Worm (Caenorhabditis elegans) whole organism, L4 larva: ENCODE results near the gene K10C8.4.

Experiments
- F37D6.2 ChIP-seq: sonication (generic microtip); optimal IDR thresholded peaks from 2 replicates; lab custom pipeline; 2016; ENCODE audit warnings: mild to moderate bottlenecking, missing genetic modification characterization, missing compliant biosample characterization
- F44E2.7 ChIP-seq: fragments of 200-800 bp; sonication (Bioruptor generic); IDR thresholded peaks from 2 replicates; pipeline ENCODE4 v2.1.2; 2022; ENCODE audit warnings: missing genetic modification characterization, missing compliant biosample characterization
- F49E8.2 ChIP-seq: sonication (generic microtip); optimal IDR thresholded peaks from 2 replicates; lab custom pipeline; 2016; ENCODE audit warnings: missing compliant biosample characterization, mild to moderate bottlenecking, missing genetic modification characterization, borderline replicate concordance
- R02D3.7 ChIP-seq: fragments of 150-350 bp; sonication (generic microtip); optimal IDR thresholded peaks from 3 replicates; lab custom pipeline; 2014; ENCODE audit warnings: missing biosample characterization, missing genetic modification characterization
- T20F7.1 ChIP-seq: fragments of 200-800 bp; sonication (Bioruptor generic); optimal IDR thresholded peaks from 2 replicates; lab custom pipeline; 2018; ENCODE audit warnings: mild to moderate bottlenecking, missing genetic modification characterization, missing compliant biosample characterization
- T26A8.4 ChIP-seq: fragments of 200-800 bp; sonication (Bioruptor generic); IDR thresholded peaks from 2 replicates; pipeline ENCODE4 v1.3.6; 2022; ENCODE audit warnings: missing genetic modification characterization, missing compliant biosample characterization
- Y48G9A.11 ChIP-seq: fragments of 200-800 bp; sonication (Bioruptor generic); IDR thresholded peaks from 2 replicates; pipeline ENCODE4 v1.3.6; 2022; ENCODE audit warnings: missing genetic modification reagents, missing genetic modification characterization, missing compliant biosample characterization
- Y75B8A.6 ChIP-seq: fragments of 200-800 bp; sonication (Bioruptor generic); IDR thresholded peaks from 2 replicates; pipeline ENCODE4 v1.3.6; 2022; ENCODE audit warnings: missing genetic modification reagents, missing genetic modification characterization, missing compliant biosample characterization
- ceh-28 ChIP-seq: fragments of 150-350 bp; optimal IDR thresholded peaks from 2 replicates; lab custom pipeline; 2014; ENCODE audit warnings: missing biosample characterization, missing genetic modification reagents, missing genetic modification characterization
- ceh-44 ChIP-seq: fragments of 200-800 bp; sonication (Bioruptor generic); IDR thresholded peaks from 2 replicates; pipeline ENCODE4 v1.3.6; 2022; ENCODE audit warnings: missing genetic modification reagents, missing genetic modification characterization, missing compliant biosample characterization
- ceh-62 ChIP-seq: sonication (generic microtip); optimal IDR thresholded peaks from 2 replicates; lab custom pipeline; 2017; ENCODE audit warnings: missing biosample characterization, missing genetic modification characterization
- ceh-82 ChIP-seq: sonication (generic microtip); optimal IDR thresholded peaks from 2 replicates; lab custom pipeline; 2017; ENCODE audit warnings: missing biosample characterization, missing genetic modification characterization
- ces-1 ChIP-seq: fragments of 150-350 bp; sonication (generic microtip); optimal IDR thresholded peaks from 4 replicates; lab custom pipeline; 2014; ENCODE audit warnings: missing biosample characterization, missing genetic modification reagents, missing genetic modification characterization
- cey-2 ChIP-seq: sonication (generic microtip); optimal IDR thresholded peaks from 3 replicates; lab custom pipeline; 2017; ENCODE audit warnings: missing genetic modification characterization, mild to moderate bottlenecking, missing compliant biosample characterization, antibody characterized with exemption, borderline replicate concordance; ENCODE audit not compliant: insufficient read depth
- ctbp-1 ChIP-seq: fragments of 200-800 bp; sonication (Bioruptor generic); IDR thresholded peaks from 2 replicates; pipeline ENCODE4 v1.3.6; 2022; ENCODE audit warnings: missing genetic modification reagents, missing genetic modification characterization, missing compliant biosample characterization
- daf-12 ChIP-seq: fragments of 150-350 bp; optimal IDR thresholded peaks from 2 replicates; lab custom pipeline; 2014; ENCODE audit warnings: missing biosample characterization, missing genetic modification reagents, missing genetic modification characterization
- daf-19 ChIP-seq: fragments of 200-800 bp; sonication (Bioruptor generic); conservative IDR thresholded peaks from 2 replicates; pipeline ENCODE4 v1.3.6; 2022; ENCODE audit warnings: missing genetic modification characterization, missing compliant biosample characterization
- daf-8 ChIP-seq: fragments of 200-800 bp; sonication (Bioruptor generic); IDR thresholded peaks from 2 replicates; pipeline ENCODE4 v1.3.6; 2022; ENCODE audit warnings: missing genetic modification characterization, missing compliant biosample characterization
- dmd-6 ChIP-seq: fragments of 200-800 bp; sonication (Bioruptor generic); IDR thresholded peaks from 2 replicates; pipeline ENCODE4 v1.3.6; 2022; ENCODE audit warnings: missing genetic modification reagents, missing genetic modification characterization, missing compliant biosample characterization
- dmd-9 ChIP-seq: fragments of 200-800 bp; sonication (Bioruptor generic); IDR thresholded peaks from 2 replicates; pipeline ENCODE4 v1.3.6; 2022; ENCODE audit warnings: missing genetic modification reagents, missing genetic modification characterization, missing compliant biosample characterization
- fkh-10 ChIP-seq: fragments of 150-350 bp; optimal IDR thresholded peaks from 2 replicates; lab custom pipeline; 2014; ENCODE audit warnings: missing biosample characterization, missing genetic modification reagents, missing genetic modification characterization
- fos-1 ChIP-seq: fragments of 150-350 bp; optimal IDR thresholded peaks from 2 replicates; lab custom pipeline; 2014; ENCODE audit warnings: missing biosample characterization, missing genetic modification characterization
- gei-8 ChIP-seq: fragments of 200-800 bp; sonication (Bioruptor generic); optimal IDR thresholded peaks from 2 replicates; lab custom pipeline; 2018; ENCODE audit warnings: mild to moderate bottlenecking, missing genetic modification characterization, missing compliant biosample characterization
- hif-1 ChIP-seq, 2 experiments: sonication (generic microtip); optimal IDR thresholded peaks; 2 replicates each; lab custom pipeline; 2016 to 2017; ENCODE audit warnings: missing compliant biosample characterization in 2 of 2, missing genetic modification characterization in 2 of 2, missing genetic modification reagents in 2 of 2, missing genotype in 2 of 2, mild to moderate bottlenecking in 1 of 2
- hmg-1.1 ChIP-seq: fragments of 200-800 bp; sonication (Bioruptor generic); IDR thresholded peaks from 2 replicates; pipeline ENCODE4 v1.3.6; 2022; ENCODE audit warnings: missing genetic modification reagents, missing genetic modification characterization, missing compliant biosample characterization
- lin-1 ChIP-seq: fragments of 200-800 bp; sonication (Bioruptor generic); IDR thresholded peaks from 2 replicates; pipeline ENCODE4 v1.3.6; 2022; ENCODE audit warnings: missing genetic modification reagents, missing genetic modification characterization, missing compliant biosample characterization
- lin-13 ChIP-seq: fragments of 150-350 bp; optimal IDR thresholded peaks from 2 replicates; lab custom pipeline; 2014; ENCODE audit warnings: missing biosample characterization, missing genetic modification reagents, missing genetic modification characterization
- lin-29 ChIP-seq: fragments of 200-800 bp; sonication (Bioruptor generic); IDR thresholded peaks from 2 replicates; pipeline ENCODE4 v1.3.6; 2022; ENCODE audit warnings: missing genetic modification reagents, missing genetic modification characterization, missing compliant biosample characterization
- lir-3 ChIP-seq: sonication (generic microtip); optimal IDR thresholded peaks from 2 replicates; lab custom pipeline; 2016; ENCODE audit warnings: mild to moderate bottlenecking, missing genetic modification characterization, missing compliant biosample characterization
- lsy-2 ChIP-seq, 2 experiments: fragments of 150-350 bp in 1 of 2; sonication (generic microtip) in 1 of 2; optimal IDR thresholded peaks; 2 replicates each; lab custom pipeline; 2014 to 2017; ENCODE audit warnings: missing biosample characterization in 2 of 2, missing genetic modification characterization in 2 of 2
- mes-2 ChIP-seq: sonication (generic microtip); optimal IDR thresholded peaks from 2 replicates; lab custom pipeline; 2016; ENCODE audit warnings: missing genotype, mild to moderate bottlenecking, missing genetic modification characterization, missing compliant biosample characterization; ENCODE audit not compliant: poor library complexity, severe bottlenecking
- mxl-3 ChIP-seq: fragments of 200-800 bp; sonication (Bioruptor generic); optimal IDR thresholded peaks from 2 replicates; lab custom pipeline; 2018; ENCODE audit warnings: mild to moderate bottlenecking, missing genetic modification characterization, missing compliant biosample characterization
- nhr-102 ChIP-seq: sonication (generic microtip); optimal IDR thresholded peaks from 2 replicates; lab custom pipeline; 2016; ENCODE audit warnings: mild to moderate bottlenecking, missing genetic modification characterization, moderate library complexity, missing compliant biosample characterization
- nhr-11 ChIP-seq: fragments of 150-350 bp; optimal IDR thresholded peaks from 2 replicates; lab custom pipeline; 2014; ENCODE audit warnings: missing biosample characterization, missing genetic modification characterization
- nhr-111 ChIP-seq: fragments of 200-800 bp; sonication (Bioruptor generic); optimal IDR thresholded peaks from 2 replicates; lab custom pipeline; 2018; ENCODE audit warnings: mild to moderate bottlenecking, missing genetic modification characterization, missing compliant biosample characterization
- nhr-237 ChIP-seq: sonication (generic microtip); optimal IDR thresholded peaks from 2 replicates; lab custom pipeline; 2017; ENCODE audit warnings: missing biosample characterization, missing genetic modification characterization
- nhr-25 ChIP-seq: sonication (generic microtip); optimal IDR thresholded peaks from 2 replicates; lab custom pipeline; 2017; ENCODE audit warnings: missing genetic modification characterization, mild to moderate bottlenecking, missing compliant biosample characterization, antibody characterized with exemption, moderate library complexity, borderline replicate concordance; ENCODE audit not compliant: insufficient read depth
- nhr-42 ChIP-seq: fragments of 200-800 bp; sonication (Bioruptor generic); IDR thresholded peaks from 2 replicates; pipeline ENCODE4 v1.3.6; 2022; ENCODE audit warnings: missing genetic modification characterization, missing compliant biosample characterization
- nhr-48 ChIP-seq: sonication (generic microtip); optimal IDR thresholded peaks from 2 replicates; lab custom pipeline; 2016; ENCODE audit warnings: mild to moderate bottlenecking, missing genetic modification characterization, missing compliant biosample characterization
- nhr-6 ChIP-seq: fragments of 150-350 bp; optimal IDR thresholded peaks from 2 replicates; lab custom pipeline; 2014; ENCODE audit warnings: missing biosample characterization, missing genetic modification characterization
- sdz-12 ChIP-seq: fragments of 200-800 bp; sonication (Bioruptor generic); optimal IDR thresholded peaks from 2 replicates; lab custom pipeline; 2018; ENCODE audit warnings: mild to moderate bottlenecking, missing genetic modification characterization, missing compliant biosample characterization
- spr-1 ChIP-seq: sonication (generic microtip); optimal IDR thresholded peaks from 2 replicates; lab custom pipeline; 2016; ENCODE audit warnings: mild to moderate bottlenecking, missing genetic modification characterization, missing compliant biosample characterization
- spr-3 ChIP-seq: fragments of 200-800 bp; sonication (Bioruptor generic); optimal IDR thresholded peaks from 2 replicates; lab custom pipeline; 2018; ENCODE audit warnings: mild to moderate bottlenecking, missing genetic modification characterization, missing compliant biosample characterization
- tag-97 ChIP-seq: fragments of 200-800 bp; sonication (Bioruptor generic); IDR thresholded peaks from 2 replicates; pipeline ENCODE4 v1.3.6; 2022; ENCODE audit warnings: missing genetic modification characterization, missing compliant biosample characterization
- unc-130 ChIP-seq: sonication (generic microtip); optimal IDR thresholded peaks from 2 replicates; lab custom pipeline; 2016; ENCODE audit warnings: missing genetic modification reagents, missing genetic modification characterization, missing compliant biosample characterization
- vab-7 ChIP-seq: fragments of 200-800 bp; sonication (Bioruptor generic); IDR thresholded peaks from 2 replicates; pipeline ENCODE4 v1.3.6; 2022; ENCODE audit warnings: missing genetic modification reagents, missing genetic modification characterization, missing compliant biosample characterization
- zfp-2 ChIP-seq: sonication (generic microtip); optimal IDR thresholded peaks from 2 replicates; lab custom pipeline; 2016; ENCODE audit warnings: mild to moderate bottlenecking, missing genetic modification characterization, missing compliant biosample characterization
- zfp-3 ChIP-seq: fragments of 200-800 bp; sonication (Bioruptor generic); conservative IDR thresholded peaks from 2 replicates; pipeline ENCODE4 v1.3.6; 2022; ENCODE audit warnings: missing genetic modification reagents, missing genetic modification characterization, missing compliant biosample characterization
- zip-11 ChIP-seq: fragments of 200-800 bp; sonication (Bioruptor generic); IDR thresholded peaks from 2 replicates; pipeline ENCODE4 v1.3.6; 2022; ENCODE audit warnings: missing genetic modification characterization, missing compliant biosample characterization

K10C8.4 gene

DNA sequence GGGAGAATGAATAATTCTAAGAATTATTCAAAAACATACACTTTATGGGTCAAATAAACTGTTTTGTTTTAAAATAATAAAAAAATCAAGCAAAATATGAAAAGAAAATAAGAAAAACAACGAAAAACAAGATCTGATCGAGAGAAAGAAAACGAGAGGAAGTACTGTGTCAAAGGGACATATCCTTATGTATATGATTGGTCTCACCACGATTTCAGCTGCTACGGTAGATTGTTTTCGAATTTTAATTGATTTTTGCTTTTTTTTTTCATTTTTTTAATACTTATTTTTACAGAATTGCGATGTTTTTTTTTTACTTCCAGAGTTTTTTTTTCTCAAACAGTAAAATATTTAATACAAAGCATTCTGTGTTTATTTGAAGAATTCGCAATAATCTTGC, 722 bp downstream of the K10C8.4 start:
- TF ChIP-seq spr-3 (GFP tag; lab: Kevin White, UChicago) (no peak), lir-3 (tag; lab: Kevin White, UChicago) (no peak), Y75B8A.6 (GFP tag; lab: Robert Waterston, UW) (no peak), F44E2.7 (GFP tag; lab: Robert Waterston, UW) (no peak), hif-1 (tag; optimal IDR thresholded peaks at IDR 0.05; lab: Kevin White, UChicago) (no peak), nhr-6 (tag; lab: Kevin White, UChicago) (no peak), fos-1 (tag; lab: Kevin White, UChicago) (no peak), F37D6.2 (no peak), mxl-3 (GFP tag; lab: Kevin White, UChicago) (no peak), zfp-2 (tag; lab: Kevin White, UChicago) (no peak), lin-1 (no peak), T26A8.4 (no peak), daf-8 (GFP tag; lab: Robert Waterston, UW) (no peak), ceh-82 (tag; lab: Kevin White, UChicago) (no peak), nhr-25 (tag; lab: Kevin White, UChicago) (no peak), sdz-12 (GFP tag; lab: Kevin White, UChicago) (no peak), nhr-102 (tag; lab: Kevin White, UChicago) (no peak), lin-29 (GFP tag; lab: Robert Waterston, UW) (no peak), gei-8 (GFP tag; lab: Kevin White, UChicago) (no peak)

DNA sequence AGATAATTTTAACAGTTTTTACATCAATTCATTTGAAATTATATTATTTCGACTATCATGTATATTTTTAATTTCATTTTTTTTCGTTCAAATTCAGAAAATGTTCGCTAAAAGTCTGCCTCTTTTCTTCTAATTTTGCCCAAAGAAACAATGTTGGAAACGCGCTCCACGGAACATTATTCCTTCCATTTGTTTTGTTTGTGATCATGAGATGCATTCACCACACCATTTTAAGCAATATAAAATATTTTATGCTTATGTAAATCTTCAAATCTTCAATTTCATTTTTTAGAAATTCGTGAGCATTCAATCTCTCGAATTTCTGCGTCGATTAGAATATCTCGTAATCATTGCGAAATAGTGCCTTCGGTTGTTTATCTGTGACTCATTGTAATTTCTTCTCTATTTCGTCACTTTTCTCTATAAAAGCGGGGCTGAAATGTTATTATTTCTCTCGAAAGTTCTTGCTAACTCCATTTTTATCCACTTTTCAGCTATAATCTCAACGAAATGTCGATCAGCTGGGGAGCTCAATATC, 1.4 kb downstream of the K10C8.4 start, which contains the start of gene istr-1:
TSS of gene istr-1 (plus strand) at position 495 of the 538 bp plus-strand sequence.
- TF ChIP-seq dmd-6 (GFP tag; lab: Robert Waterston, UW) (no peak), nhr-6 (tag; lab: Kevin White, UChicago) (peak; percentile 30), nhr-48 (tag; lab: Kevin White, UChicago) (no peak), daf-19 (GFP tag; lab: Robert Waterston, UW) (no peak), ceh-44 (GFP tag; lab: Robert Waterston, UW) (no peak), nhr-11 (tag; lab: Kevin White, UChicago) (peak; percentile 52), zip-11 (GFP tag; lab: Robert Waterston, UW) (no peak), unc-130 (GFP tag; lab: Kevin White, UChicago) (no peak), ctbp-1 (GFP tag; lab: Robert Waterston, UW) (no peak), nhr-111 (no peak), R02D3.7 (tag; lab: Kevin White, UChicago) (no peak), F37D6.2 (no peak), cey-2 (no peak), T20F7.1 (GFP tag; lab: Kevin White, UChicago) (peak; percentile 38), dmd-9 (GFP tag; lab: Robert Waterston, UW) (no peak), nhr-237 (no peak), sdz-12 (GFP tag; lab: Kevin White, UChicago) (no peak), nhr-42 (GFP tag; lab: Robert Waterston, UW) (no peak), ceh-62 (tag; lab: Kevin White, UChicago) (no peak), mes-2 (no peak), ces-1 (no peak), hif-1 (tag; optimal IDR thresholded peaks at IDR 0.05; lab: Kevin White, UChicago) (no peak), zfp-3 (no peak), spr-1 (no peak), hmg-1.1 (GFP tag; lab: Robert Waterston, UW) (no peak), Y48G9A.11 (GFP tag; lab: Robert Waterston, UW) (no peak), daf-12 (tag; lab: Kevin White, UChicago) (no peak), lsy-2 (tag; optimal IDR thresholded peaks at IDR 0.05; lab: Kevin White, UChicago) (peak in 1 of 2 experiments; percentile 47), fkh-10 (GFP tag; lab: Kevin White, UChicago) (no peak), F44E2.7 (GFP tag; lab: Robert Waterston, UW) (no peak), vab-7 (GFP tag; lab: Robert Waterston, UW) (no peak), ceh-28 (tag; lab: Kevin White, UChicago) (no peak), F49E8.2 (tag; lab: Kevin White, UChicago) (no peak), lin-29 (GFP tag; lab: Robert Waterston, UW) (no peak), lin-13 (no peak), tag-97 (GFP tag; lab: Robert Waterston, UW) (no peak)
